Fruit fly (Drosophila melanogaster) whole organism, embryonic: ENCODE results near the gene drpr.
A peak's percentile ranks its signal among the peaks of the same experiment; 100 is the strongest.

ENCODE experiments used
- Abd-B ChIP-seq: fragments of 200-800 bp; sonication (Bioruptor generic); optimal IDR thresholded peaks from 2 replicates; lab custom pipeline; 2018; ENCODE audit warnings: missing biosample characterization, mild to moderate bottlenecking, missing genetic modification characterization, moderate library complexity
- Ada2b ChIP-seq: fragments of 200-800 bp; sonication (Bioruptor generic); IDR thresholded peaks from 2 replicates; pipeline ENCODE4 v1.3.6; 2022; ENCODE audit warnings: missing biosample characterization, missing genetic modification characterization
- CG11093 ChIP-seq: fragments of 200-800 bp; sonication (Bioruptor generic); IDR thresholded peaks from 3 replicates; pipeline ENCODE4 v1.3.6; 2022; ENCODE audit warnings: missing biosample characterization, missing genetic modification characterization
- CG11247 ChIP-seq: fragments of 200-800 bp; sonication (Bioruptor generic); IDR thresholded peaks from 2 replicates; pipeline ENCODE4 v1.3.6; 2022; ENCODE audit warnings: missing biosample characterization, missing genetic modification characterization
- CG14050 ChIP-seq: fragments of 200-800 bp; sonication (Bioruptor generic); IDR thresholded peaks from 3 replicates; pipeline ENCODE4 v1.3.6; 2022; ENCODE audit warnings: missing biosample characterization, missing genetic modification characterization
- CG14965 ChIP-seq: fragments of 200-800 bp; sonication (Bioruptor generic); optimal IDR thresholded peaks from 2 replicates; lab custom pipeline; 2016; ENCODE audit warnings: missing biosample characterization, missing genetic modification characterization, borderline replicate concordance
- CG1529 ChIP-seq: fragments of 200-800 bp; sonication (Bioruptor generic); optimal IDR thresholded peaks from 3 replicates; lab custom pipeline; 2018; ENCODE audit warnings: missing biosample characterization, missing genetic modification characterization
- CG15479 ChIP-seq: fragments of 200-800 bp; sonication (Bioruptor generic); optimal IDR thresholded peaks from 3 replicates; lab custom pipeline; 2019; ENCODE audit warnings: missing biosample characterization, mild to moderate bottlenecking, missing genetic modification characterization, moderate library complexity
- CG17829 ChIP-seq: fragments of 200-800 bp; optimal IDR thresholded peaks from 2 replicates; lab custom pipeline; 2019; ENCODE audit warnings: missing biosample characterization, mild to moderate bottlenecking, missing genetic modification characterization, moderate library complexity
- CG1792 ChIP-seq: fragments of 200-800 bp; sonication (Bioruptor generic); optimal IDR thresholded peaks from 2 replicates; lab custom pipeline; 2016; ENCODE audit warnings: missing biosample characterization, missing genetic modification characterization
- CG2129 ChIP-seq: fragments of 200-800 bp; sonication (Bioruptor generic); IDR thresholded peaks from 2 replicates; pipeline ENCODE4 v1.3.6; 2022; ENCODE audit warnings: missing biosample characterization, missing genetic modification characterization; ENCODE audit not compliant: partially characterized antibody
- CG2678 ChIP-seq: fragments of 200-800 bp; sonication (Bioruptor generic); optimal IDR thresholded peaks from 3 replicates; lab custom pipeline; 2019; ENCODE audit warnings: missing biosample characterization, mild to moderate bottlenecking, missing genetic modification characterization, moderate library complexity
- CG2889 ChIP-seq: fragments of 200-800 bp; sonication (Bioruptor generic); IDR thresholded peaks from 3 replicates; pipeline ENCODE4 v1.3.6; 2022; ENCODE audit warnings: missing biosample characterization, missing genetic modification characterization
- CG30020 ChIP-seq: fragments of 200-800 bp; optimal IDR thresholded peaks from 2 replicates; lab custom pipeline; 2019; ENCODE audit warnings: missing biosample characterization, mild to moderate bottlenecking, missing genetic modification characterization, moderate library complexity
- CG31441 ChIP-seq: fragments of 200-800 bp; sonication (Bioruptor generic); IDR thresholded peaks from 2 replicates; pipeline ENCODE4 v1.3.6; 2022; ENCODE audit warnings: missing biosample characterization, missing genetic modification characterization
- CG3847 ChIP-seq: fragments of 200-800 bp; sonication (Bioruptor generic); IDR thresholded peaks from 2 replicates; pipeline ENCODE4 v1.3.6; 2022; ENCODE audit warnings: missing biosample characterization, missing genetic modification characterization
- CG4360 ChIP-seq: fragments of 200-800 bp; sonication (Bioruptor generic); IDR thresholded peaks from 2 replicates; pipeline ENCODE4 v1.3.6; 2022; ENCODE audit warnings: missing biosample characterization, missing genetic modification characterization
- CG4730 ChIP-seq: fragments of 200-800 bp; sonication (Bioruptor generic); IDR thresholded peaks from 2 replicates; pipeline ENCODE4 v1.3.6; 2022; ENCODE audit warnings: missing biosample characterization, missing genetic modification characterization
- CG6272 ChIP-seq: fragments of 200-800 bp; sonication (Bioruptor generic); IDR thresholded peaks from 2 replicates; pipeline ENCODE4 v1.3.6; 2022; ENCODE audit warnings: missing biosample characterization, missing genetic modification characterization
- CG7271 ChIP-seq: fragments of 200-800 bp; sonication (Bioruptor generic); optimal IDR thresholded peaks from 2 replicates; lab custom pipeline; 2018; ENCODE audit warnings: missing biosample characterization, mild to moderate bottlenecking, missing genetic modification characterization, moderate library complexity
- CG7556 ChIP-seq: fragments of 200-800 bp; sonication (Bioruptor generic); optimal IDR thresholded peaks from 2 replicates; lab custom pipeline; 2017; ENCODE audit warnings: missing biosample characterization, mild to moderate bottlenecking, missing genetic modification characterization
- CG7928 ChIP-seq: fragments of 200-800 bp; sonication (Bioruptor generic); optimal IDR thresholded peaks from 2 replicates; lab custom pipeline; 2017; ENCODE audit warnings: missing biosample characterization, mild to moderate bottlenecking, missing genetic modification characterization
- CG9609 ChIP-seq: fragments of 200-800 bp; sonication (Bioruptor generic); optimal IDR thresholded peaks from 3 replicates; lab custom pipeline; 2016; ENCODE audit warnings: missing biosample characterization, missing genetic modification characterization
- Chrac-16 ChIP-seq: fragments of 200-800 bp; sonication (Bioruptor generic); optimal IDR thresholded peaks from 3 replicates; lab custom pipeline; 2016; ENCODE audit warnings: missing biosample characterization, missing genetic modification characterization
- D ChIP-seq, 2 experiments: fragments of 200-800 bp in 1 of 2; fragments of >200 bp in 1 of 2; sonication (Bioruptor generic) in 1 of 2; optimal IDR thresholded peaks; 2 replicates in 1 of 2; 3 replicates in 1 of 2; lab custom pipeline; 2017; ENCODE audit warnings: mild to moderate bottlenecking in 1 of 2, missing biosample characterization in 1 of 2, missing genetic modification characterization in 1 of 2, missing genetic modification reagents in 1 of 2
- D19B ChIP-seq: fragments of 200-800 bp; sonication (Bioruptor generic); optimal IDR thresholded peaks from 2 replicates; lab custom pipeline; 2017; ENCODE audit warnings: missing biosample characterization, mild to moderate bottlenecking, missing genetic modification characterization
- Dbx ChIP-seq: fragments of 200-800 bp; sonication (Bioruptor generic); IDR thresholded peaks from 3 replicates; pipeline ENCODE4 v1.3.6; 2022; ENCODE audit warnings: missing biosample characterization, missing genetic modification characterization
- Dfd ChIP-seq, 2 experiments: fragments of >200 bp; optimal IDR thresholded peaks; 2 replicates each; lab custom pipeline; 2017; ENCODE audit warnings: missing biosample characterization in 2 of 2, missing genetic modification characterization in 2 of 2
- Fer1 ChIP-seq: fragments of 200-800 bp; sonication (Bioruptor generic); optimal IDR thresholded peaks from 2 replicates; lab custom pipeline; 2017; ENCODE audit warnings: missing biosample characterization, mild to moderate bottlenecking, missing genetic modification characterization
- Gug ChIP-seq: fragments of 200-800 bp; sonication (Bioruptor generic); IDR thresholded peaks from 4 replicates; pipeline ENCODE4 v1.3.6; 2022; ENCODE audit warnings: missing biosample characterization, missing genetic modification characterization
- Hmx ChIP-seq: fragments of 200-800 bp; sonication (Bioruptor generic); optimal IDR thresholded peaks from 2 replicates; lab custom pipeline; 2016; ENCODE audit warnings: missing biosample characterization, missing genetic modification characterization
- Jarid2 ChIP-seq: fragments of 200-800 bp; sonication (Bioruptor generic); optimal IDR thresholded peaks from 3 replicates; lab custom pipeline; 2017; ENCODE audit warnings: mild to moderate bottlenecking, missing biosample characterization, missing genetic modification reagents, missing genetic modification characterization
- Lpt ChIP-seq: fragments of >200 bp; optimal IDR thresholded peaks from 2 replicates; lab custom pipeline; 2018; ENCODE audit warnings: missing biosample characterization, missing genetic modification characterization
- MESR4 ChIP-seq: fragments of 200-800 bp; sonication (Bioruptor generic); optimal IDR thresholded peaks from 2 replicates; lab custom pipeline; 2018; ENCODE audit warnings: missing biosample characterization, mild to moderate bottlenecking, missing genetic modification characterization, moderate library complexity
- Optix ChIP-seq: fragments of 200-800 bp; sonication (Bioruptor generic); IDR thresholded peaks from 3 replicates; pipeline ENCODE4 v1.3.6; 2022; ENCODE audit warnings: missing biosample characterization, missing genetic modification characterization
- TFAM ChIP-seq: fragments of 200-800 bp; sonication (Bioruptor generic); optimal IDR thresholded peaks from 2 replicates; lab custom pipeline; 2017; ENCODE audit warnings: missing biosample characterization, missing genetic modification characterization, inconsistent platforms
- Xbp1 ChIP-seq: fragments of 200-800 bp; sonication (Bioruptor generic); optimal IDR thresholded peaks from 3 replicates; lab custom pipeline; 2016; ENCODE audit warnings: missing biosample characterization, mild to moderate bottlenecking, missing genetic modification characterization
- aop ChIP-seq: fragments of 200-800 bp; sonication (Bioruptor generic); IDR thresholded peaks from 2 replicates; pipeline ENCODE4 v1.3.6; 2022; ENCODE audit warnings: missing biosample characterization, missing genetic modification characterization
- bowl ChIP-seq: fragments of 200-800 bp; sonication (Bioruptor generic); IDR thresholded peaks from 2 replicates; pipeline ENCODE4 v1.3.6; 2022; ENCODE audit warnings: missing biosample characterization, missing genetic modification characterization
- eyg ChIP-seq: fragments of 200-800 bp; sonication (Bioruptor generic); optimal IDR thresholded peaks from 3 replicates; lab custom pipeline; 2016; ENCODE audit warnings: missing biosample characterization, missing genetic modification characterization
- fd64A ChIP-seq: fragments of 200-800 bp; sonication (Bioruptor generic); optimal IDR thresholded peaks from 3 replicates; lab custom pipeline; 2018; ENCODE audit warnings: missing biosample characterization, mild to moderate bottlenecking, missing genetic modification characterization
- gro ChIP-seq: fragments of 200-800 bp; sonication (Bioruptor generic); optimal IDR thresholded peaks from 2 replicates; lab custom pipeline; 2016; ENCODE audit warnings: missing biosample characterization, missing genetic modification characterization
- gt ChIP-seq: fragments of 200-800 bp; sonication (Bioruptor generic); IDR thresholded peaks from 2 replicates; pipeline ENCODE4 v1.3.6; 2022; ENCODE audit warnings: missing biosample characterization, missing genetic modification characterization
- her ChIP-seq: fragments of 200-800 bp; sonication (Bioruptor generic); optimal IDR thresholded peaks from 2 replicates; lab custom pipeline; 2016; ENCODE audit warnings: missing biosample characterization, missing genetic modification characterization
- klu ChIP-seq: fragments of 200-800 bp; sonication (Bioruptor generic); IDR thresholded peaks from 2 replicates; pipeline ENCODE4 v1.3.6; 2022; ENCODE audit warnings: missing biosample characterization, missing genetic modification characterization
- lilli ChIP-seq: fragments of 200-800 bp; sonication (Bioruptor generic); optimal IDR thresholded peaks from 3 replicates; lab custom pipeline; 2016; ENCODE audit warnings: missing biosample characterization, missing genetic modification characterization
- maf-S ChIP-seq: fragments of 200-800 bp; sonication (Bioruptor generic); optimal IDR thresholded peaks from 2 replicates; lab custom pipeline; 2016; ENCODE audit warnings: missing biosample characterization, missing genetic modification characterization
- pb ChIP-seq: fragments of 200-800 bp; sonication (Bioruptor generic); optimal IDR thresholded peaks from 3 replicates; lab custom pipeline; 2016; ENCODE audit warnings: missing biosample characterization, missing genetic modification characterization
- pita ChIP-seq: fragments of 200-800 bp; sonication (Bioruptor generic); optimal IDR thresholded peaks from 2 replicates; lab custom pipeline; 2017; ENCODE audit warnings: missing biosample characterization, mild to moderate bottlenecking, missing genetic modification characterization
- pros ChIP-seq: fragments of 200-800 bp; sonication (Bioruptor generic); optimal IDR thresholded peaks from 3 replicates; lab custom pipeline; 2019; ENCODE audit warnings: missing biosample characterization, mild to moderate bottlenecking, missing genetic modification characterization, moderate library complexity
- ranshi ChIP-seq: fragments of 200-800 bp; sonication (Bioruptor generic); IDR thresholded peaks from 2 replicates; pipeline ENCODE4 v1.3.6; 2022; ENCODE audit warnings: missing biosample characterization, missing genetic modification characterization
- wdn ChIP-seq: fragments of 200-800 bp; sonication (Bioruptor generic); IDR thresholded peaks from 2 replicates; pipeline ENCODE4 v1.3.6; 2022; ENCODE audit warnings: missing biosample characterization, missing genetic modification characterization
- wor ChIP-seq: fragments of 200-800 bp; sonication (Bioruptor generic); IDR thresholded peaks from 2 replicates; pipeline ENCODE4 v1.3.6; 2022; ENCODE audit warnings: missing biosample characterization, missing genetic modification characterization

drpr gene

dm6 chr3L:1730873-1731272 is at the start of gene drpr (continued):
- TF ChIP-seq pros (GFP tag; lab: Kevin White, UChicago) (no peak), CG2678 (tag; lab: Kevin White, UChicago) (peak; percentile 8), lilli (GFP tag; lab: Kevin White, UChicago) (no peak), CG3847 (GFP tag; lab: Robert Waterston, UW) (no peak), Dfd (GFP tag; optimal IDR thresholded peaks at IDR 0.05; lab: Kevin White, UChicago) (no peak), TFAM (GFP tag; lab: Kevin White, UChicago) (no peak), Abd-B (GFP tag; lab: Kevin White, UChicago) (no peak), CG30020 (tag; lab: Kevin White, UChicago) (peak; percentile 34), CG14965 (no peak), klu (GFP tag; lab: Robert Waterston, UW) (no peak), CG4730 (GFP tag; lab: Robert Waterston, UW) (no peak), wdn (no peak), pb (GFP tag; lab: Kevin White, UChicago) (no peak), Xbp1 (GFP tag; lab: Kevin White, UChicago) (no peak), CG11247 (GFP tag; lab: Robert Waterston, UW) (no peak), CG6272 (GFP tag; lab: Robert Waterston, UW) (no peak), ranshi (GFP tag; lab: Robert Waterston, UW) (no peak; the same call in 1 of the 2 replicates), CG1792 (GFP tag; lab: Kevin White, UChicago) (no peak), wor (GFP tag; lab: Robert Waterston, UW) (no peak), CG9609 (no peak), CG15479 (GFP tag; lab: Kevin White, UChicago) (no peak), CG7271 (no peak), her (GFP tag; lab: Kevin White, UChicago) (peak; percentile 10), D (optimal IDR thresholded peaks at IDR 0.05; lab: Kevin White, UChicago) (no peak), D (GFP tag; optimal IDR thresholded peaks at IDR 0.05; lab: Kevin White, UChicago) (no peak), Dbx (GFP tag; lab: Robert Waterston, UW) (no peak), aop (no peak), Jarid2 (peak; percentile 85), fd64A (GFP tag; lab: Kevin White, UChicago) (no peak), Fer1 (peak; percentile 57), CG4360 (GFP tag; lab: Robert Waterston, UW) (no peak), Gug (GFP tag; lab: Robert Waterston, UW) (no peak), Ada2b (no peak), eyg (GFP tag; lab: Kevin White, UChicago) (peak; percentile 6), CG11093 (GFP tag; lab: Robert Waterston, UW) (no peak), CG14050 (GFP tag; lab: Robert Waterston, UW) (no peak), CG2889 (GFP tag; lab: Robert Waterston, UW) (no peak), maf-S (GFP tag; lab: Kevin White, UChicago) (peak; percentile 18), CG1529 (no peak), Lpt (GFP tag; lab: Kevin White, UChicago) (no peak), CG31441 (GFP tag; lab: Robert Waterston, UW) (peak; percentile 79), Optix (GFP tag; lab: Robert Waterston, UW) (no peak), D19B (no peak), CG17829 (peak; percentile 58), Chrac-16 (no peak), CG7928 (GFP tag; lab: Kevin White, UChicago) (no peak), gt (no peak), bowl (GFP tag; lab: Robert Waterston, UW) (no peak), CG7556 (GFP tag; lab: Kevin White, UChicago) (no peak), gro (GFP tag; lab: Kevin White, UChicago) (no peak), CG2129 (GFP tag; lab: Robert Waterston, UW) (no peak), pita (GFP tag; lab: Kevin White, UChicago) (no peak), MESR4 (GFP tag; lab: Kevin White, UChicago) (peak; percentile 79), Hmx (GFP tag; lab: Kevin White, UChicago) (no peak)
